Worm (Caenorhabditis elegans): ENCODE results near the gene sri-73.

- TF ChIP-seq W03F9.2 (tag; optimal IDR thresholded peaks at IDR 0.05) (no peak), dao-5 (tag; optimal IDR thresholded peaks at IDR 0.05) (no peak)
These were observed 43.8 kb upstream of the sri-73 start, which contains the start of gene srlf-36 for ce11 chrV:609671-610070.
